Worm (Caenorhabditis elegans): ENCODE results near the gene mrps-25.

The mrps-25 gene

ce11 chrIV:1063058-1063457, 6.4 kb downstream of the mrps-25 start:
- TF ChIP-seq pha-4 (tag; optimal IDR thresholded peaks at IDR 0.05) (no peak), elt-3 (tag; optimal IDR thresholded peaks at IDR 0.05) (no peak), ama-1 (optimal IDR thresholded peaks at IDR 0.05) (no peak), fkh-2 (tag; optimal IDR thresholded peaks at IDR 0.05) (no peak), aly-2 (tag; optimal IDR thresholded peaks at IDR 0.05) (no peak), unc-39 (tag; optimal IDR thresholded peaks at IDR 0.05) (no peak)

DNA sequence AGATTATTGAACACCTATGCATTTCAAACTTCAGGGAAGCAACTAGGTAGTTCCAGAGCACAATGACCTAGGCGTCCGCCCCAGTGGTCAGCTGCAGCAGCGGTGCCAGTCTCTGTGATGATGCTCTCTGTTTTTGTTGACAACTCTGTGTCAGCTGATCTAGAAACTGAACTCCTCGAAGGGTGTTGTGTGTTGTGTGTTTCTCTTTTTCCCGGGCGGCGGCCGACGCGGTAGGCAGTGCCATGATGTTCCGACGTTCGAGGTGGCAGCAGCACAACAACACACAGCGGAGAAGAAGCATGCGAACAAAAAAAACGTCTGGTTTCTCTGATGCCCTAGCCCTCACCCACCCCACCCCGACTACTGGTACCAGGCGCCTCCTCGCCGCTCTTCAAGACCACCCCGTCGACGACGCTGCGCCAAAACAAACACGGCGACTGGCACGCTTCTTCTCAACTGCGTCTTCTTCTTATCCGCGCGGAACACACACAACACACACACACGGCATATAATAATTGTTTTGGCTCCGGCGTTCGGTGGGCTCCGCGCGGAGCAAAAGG, 7.7 kb downstream of the mrps-25 start:
- TF ChIP-seq ama-1 (optimal IDR thresholded peaks at IDR 0.05) (peak; percentile 12), hmg-11 (tag; optimal IDR thresholded peaks at IDR 0.05) (peak; percentile 40), lin-39 (tag; optimal IDR thresholded peaks at IDR 0.05) (peak; percentile 48), ceh-9 (tag; optimal IDR thresholded peaks at IDR 0.05) (no peak), egl-27 (tag; optimal IDR thresholded peaks at IDR 0.05) (no peak), pha-4 (tag; optimal IDR thresholded peaks at IDR 0.05) (peak; percentile 59), snpc-4 (tag; optimal IDR thresholded peaks at IDR 0.05) (peak; percentile 51)

DNA sequence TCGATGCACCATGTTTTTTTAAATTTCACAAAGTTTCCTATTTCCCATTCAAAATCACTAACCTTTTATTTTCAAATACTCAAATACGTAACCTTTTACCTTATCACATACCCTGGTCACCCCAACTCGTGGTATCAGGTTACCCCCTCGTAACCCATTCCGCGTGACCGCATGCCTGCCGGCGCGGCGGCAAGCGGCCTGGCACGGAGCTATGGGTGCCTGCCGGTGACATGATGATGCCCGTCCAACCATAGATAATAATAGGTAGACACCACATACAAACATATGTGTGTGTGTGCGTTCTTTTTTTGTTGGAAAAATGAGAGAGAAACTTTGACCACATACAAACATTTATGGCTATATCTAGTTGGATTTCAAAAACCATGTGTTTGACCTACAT, 8.9 kb downstream of the mrps-25 start:
- no peak for TF ChIP-seq nfya-1 (tag; optimal IDR thresholded peaks at IDR 0.05; ENCODE audit: insufficient read depth)
- no peak for TF ChIP-seq nhr-76 (tag; optimal IDR thresholded peaks at IDR 0.05)
- TF ChIP-seq skn-1 (tag; optimal IDR thresholded peaks at IDR 0.05): no peak
- TF ChIP-seq ceh-16 (tag; optimal IDR thresholded peaks at IDR 0.05): no peak
- no peak for TF ChIP-seq mml-1 (tag; optimal IDR thresholded peaks at IDR 0.05)
- TF ChIP-seq lsy-12 (tag; optimal IDR thresholded peaks at IDR 0.05): no peak
- no peak for TF ChIP-seq hmg-11 (tag; optimal IDR thresholded peaks at IDR 0.05)
- no peak for TF ChIP-seq lin-15B (tag; optimal IDR thresholded peaks at IDR 0.05)
- TF ChIP-seq eor-1 (tag; optimal IDR thresholded peaks at IDR 0.05): no peak
- TF ChIP-seq elt-2 (tag; optimal IDR thresholded peaks at IDR 0.05): no peak
- peak; percentile 3 for TF ChIP-seq lin-39 (tag; optimal IDR thresholded peaks at IDR 0.05)
- TF ChIP-seq nhr-11 (tag; optimal IDR thresholded peaks at IDR 0.05): no peak
- TF ChIP-seq egl-27 (tag; optimal IDR thresholded peaks at IDR 0.05): no peak
- TF ChIP-seq pha-4 (tag; optimal IDR thresholded peaks at IDR 0.05): peak; percentile 38
- no peak for TF ChIP-seq egl-5 (tag; optimal IDR thresholded peaks at IDR 0.05)
- no peak for TF ChIP-seq snpc-4 (tag; optimal IDR thresholded peaks at IDR 0.05)
- TF ChIP-seq R02D3.7 (tag; optimal IDR thresholded peaks at IDR 0.05): no peak
- no peak for TF ChIP-seq unc-62 (GFP tag; optimal IDR thresholded peaks at IDR 0.05)
- no peak for TF ChIP-seq pqm-1 (tag; optimal IDR thresholded peaks at IDR 0.05)
- TF ChIP-seq ceh-82 (tag; optimal IDR thresholded peaks at IDR 0.05): no peak
- TF ChIP-seq sea-2 (GFP tag; optimal IDR thresholded peaks at IDR 0.05): no peak
- TF ChIP-seq ztf-11 (tag; optimal IDR thresholded peaks at IDR 0.05): no peak
- no peak for TF ChIP-seq unc-39 (tag; optimal IDR thresholded peaks at IDR 0.05)
- no peak for TF ChIP-seq mdl-1 (tag; optimal IDR thresholded peaks at IDR 0.05)
- TF ChIP-seq nhr-43 (tag; optimal IDR thresholded peaks at IDR 0.05; ENCODE audit: poor library complexity, severe bottlenecking): no peak
- peak; percentile 22 for TF ChIP-seq fos-1 (tag; optimal IDR thresholded peaks at IDR 0.05)

ce11 chrIV:1067430-1067829, 10.7 kb downstream of the mrps-25 start, which contains the start of gene znf-782:
TSS of gene znf-782 (minus strand) at chrIV:1067525.
- TF ChIP-seq snpc-4 (tag; optimal IDR thresholded peaks at IDR 0.05) (no peak), unc-62 (GFP tag; optimal IDR thresholded peaks at IDR 0.05) (no peak), nhr-237 (tag; optimal IDR thresholded peaks at IDR 0.05) (no peak), nhr-12 (tag; optimal IDR thresholded peaks at IDR 0.05) (no peak), skn-1 (tag; optimal IDR thresholded peaks at IDR 0.05) (peak; percentile 1), ZK546.5 (tag; optimal IDR thresholded peaks at IDR 0.05) (no peak), zag-1 (tag; optimal IDR thresholded peaks at IDR 0.05) (no peak), nfya-1 (tag; optimal IDR thresholded peaks at IDR 0.05; ENCODE audit: insufficient read depth) (peak; percentile 74), pqm-1 (tag; optimal IDR thresholded peaks at IDR 0.05) (no peak), jun-1 (tag; optimal IDR thresholded peaks at IDR 0.05) (peak; percentile 21), nhr-43 (tag; optimal IDR thresholded peaks at IDR 0.05; ENCODE audit: poor library complexity, severe bottlenecking) (no peak), egl-27 (tag; optimal IDR thresholded peaks at IDR 0.05) (no peak), aly-2 (tag; optimal IDR thresholded peaks at IDR 0.05) (no peak), lsy-12 (tag; optimal IDR thresholded peaks at IDR 0.05) (peak; percentile 47), hmg-11 (tag; optimal IDR thresholded peaks at IDR 0.05) (peak; percentile 33), egl-5 (tag; optimal IDR thresholded peaks at IDR 0.05) (peak; percentile 57), lin-15B (tag; optimal IDR thresholded peaks at IDR 0.05) (peak; percentile 8), tbx-2 (tag; optimal IDR thresholded peaks at IDR 0.05) (peak; percentile 19), ztf-4 (tag; optimal IDR thresholded peaks at IDR 0.05) (no peak), elt-3 (tag; optimal IDR thresholded peaks at IDR 0.05) (no peak), daf-12 (tag; optimal IDR thresholded peaks at IDR 0.05) (no peak), ama-1 (optimal IDR thresholded peaks at IDR 0.05) (no peak), elt-2 (tag; optimal IDR thresholded peaks at IDR 0.05) (peak; percentile 31), nhr-23 (tag; optimal IDR thresholded peaks at IDR 0.05) (no peak), ceh-28 (tag; optimal IDR thresholded peaks at IDR 0.05) (no peak), nhr-76 (tag; optimal IDR thresholded peaks at IDR 0.05) (no peak), nhr-11 (tag; optimal IDR thresholded peaks at IDR 0.05) (peak; percentile 11), lin-39 (tag; optimal IDR thresholded peaks at IDR 0.05) (peak; percentile 70), pha-4 (tag; optimal IDR thresholded peaks at IDR 0.05) (peak; percentile 1)

Data from whole organism, L3 larva.